Fruit fly (Drosophila melanogaster) whole organism, prepupa: ENCODE results near the gene tipE.

ENCODE experiments used
- Blimp-1 ChIP-seq: fragments of 200-800 bp; sonication (Bioruptor generic); optimal IDR thresholded peaks from 3 replicates; lab custom pipeline; 2017; ENCODE audit warnings: missing biosample characterization, missing genetic modification characterization, mild to moderate bottlenecking, moderate library complexity, missing genetic modification reagents
- CG10669 ChIP-seq: fragments of 200-800 bp; sonication (Bioruptor generic); optimal IDR thresholded peaks from 3 replicates; lab custom pipeline; 2018; ENCODE audit warnings: missing biosample characterization, mild to moderate bottlenecking, missing genetic modification characterization, moderate library complexity
- CG11294 ChIP-seq: fragments of 200-800 bp; sonication (Bioruptor generic); IDR thresholded peaks from 2 replicates; pipeline ENCODE4 v1.3.6; 2022; ENCODE audit warnings: missing biosample characterization, missing genetic modification characterization
- CG11902 ChIP-seq: fragments of 200-800 bp; sonication (Bioruptor generic); optimal IDR thresholded peaks from 3 replicates; lab custom pipeline; 2016; ENCODE audit warnings: missing biosample characterization, missing genetic modification characterization
- CG15336 ChIP-seq: fragments of 200-800 bp; sonication (Bioruptor generic); IDR thresholded peaks from 2 replicates; pipeline ENCODE4 v1.3.6; 2022; ENCODE audit warnings: missing biosample characterization, missing genetic modification characterization
- CG1621 ChIP-seq: fragments of 200-800 bp; sonication (Bioruptor generic); optimal IDR thresholded peaks from 3 replicates; lab custom pipeline; 2018; ENCODE audit warnings: missing biosample characterization, mild to moderate bottlenecking, missing genetic modification characterization
- CG16779 ChIP-seq: fragments of 200-800 bp; sonication (Bioruptor generic); optimal IDR thresholded peaks from 3 replicates; lab custom pipeline; 2017; ENCODE audit warnings: missing biosample characterization, mild to moderate bottlenecking, missing genetic modification characterization
- CG3032 ChIP-seq: fragments of 200-800 bp; optimal IDR thresholded peaks from 2 replicates; lab custom pipeline; 2019; ENCODE audit warnings: missing biosample characterization, mild to moderate bottlenecking, missing genetic modification characterization, moderate library complexity
- CG3919 ChIP-seq: fragments of 200-800 bp; sonication (Bioruptor generic); optimal IDR thresholded peaks from 3 replicates; lab custom pipeline; 2016; ENCODE audit warnings: missing biosample characterization, missing genetic modification characterization
- CG4318 ChIP-seq: fragments of 200-800 bp; sonication (Bioruptor generic); optimal IDR thresholded peaks from 3 replicates; lab custom pipeline; 2017; ENCODE audit warnings: missing biosample characterization, mild to moderate bottlenecking, missing genetic modification characterization
- CG6163 ChIP-seq: fragments of 200-800 bp; sonication (Bioruptor generic); IDR thresholded peaks from 3 replicates; pipeline ENCODE4 v1.3.6; 2022; ENCODE audit warnings: missing biosample characterization, missing genetic modification characterization
- CG6276 ChIP-seq: fragments of 200-800 bp; sonication (Bioruptor generic); optimal IDR thresholded peaks from 2 replicates; lab custom pipeline; 2017; ENCODE audit warnings: missing biosample characterization, mild to moderate bottlenecking, missing genetic modification characterization
- CG6808 ChIP-seq: fragments of 200-800 bp; sonication (Bioruptor generic); optimal IDR thresholded peaks from 3 replicates; lab custom pipeline; 2017; ENCODE audit warnings: missing biosample characterization, missing genetic modification characterization, mild to moderate bottlenecking, moderate library complexity, missing genetic modification reagents
- CG6854 ChIP-seq: fragments of 200-800 bp; sonication (Bioruptor generic); optimal IDR thresholded peaks from 2 replicates; lab custom pipeline; 2017; ENCODE audit warnings: missing biosample characterization, mild to moderate bottlenecking, missing genetic modification characterization
- CG7368 ChIP-seq: fragments of 200-800 bp; sonication (Bioruptor generic); optimal IDR thresholded peaks from 3 replicates; lab custom pipeline; 2016; ENCODE audit warnings: missing biosample characterization, missing genetic modification characterization
- CG8319 ChIP-seq: fragments of 200-800 bp; sonication (Bioruptor generic); optimal IDR thresholded peaks from 3 replicates; lab custom pipeline; 2016; ENCODE audit warnings: missing biosample characterization, missing genetic modification characterization
- CG8632 ChIP-seq: fragments of 200-800 bp; sonication (Bioruptor generic); optimal IDR thresholded peaks from 3 replicates; lab custom pipeline; 2016; ENCODE audit warnings: missing biosample characterization, missing genetic modification characterization
- Eip75B ChIP-seq: fragments of 200-800 bp; sonication (Bioruptor generic); optimal IDR thresholded peaks from 3 replicates; lab custom pipeline; 2016; ENCODE audit warnings: missing biosample characterization, missing genetic modification characterization
- Eip78C ChIP-seq: fragments of 200-800 bp; sonication (Bioruptor generic); peaks from one replicate; lab custom pipeline; 2016; ENCODE audit warnings: missing biosample characterization, missing genetic modification characterization
- Eip93F ChIP-seq: fragments of 200-800 bp; sonication (Bioruptor generic); optimal IDR thresholded peaks from 2 replicates; lab custom pipeline; 2016; ENCODE audit warnings: missing biosample characterization, mild to moderate bottlenecking, missing genetic modification characterization
- Ets21C ChIP-seq: fragments of 200-800 bp; sonication (Bioruptor generic); optimal IDR thresholded peaks from 3 replicates; lab custom pipeline; 2016; ENCODE audit warnings: missing biosample characterization, missing genetic modification characterization
- Ets96B ChIP-seq: fragments of 200-800 bp; optimal IDR thresholded peaks from 2 replicates; lab custom pipeline; 2019; ENCODE audit warnings: missing biosample characterization, mild to moderate bottlenecking, missing genetic modification characterization, moderate library complexity
- Gug ChIP-seq: fragments of 200-800 bp; sonication (Bioruptor generic); IDR thresholded peaks from 2 replicates; pipeline ENCODE4 v1.3.6; 2022; ENCODE audit warnings: missing biosample characterization, missing genetic modification characterization
- Hr39 ChIP-seq: fragments of 200-800 bp; sonication (Bioruptor generic); optimal IDR thresholded peaks from 2 replicates; lab custom pipeline; 2016; ENCODE audit warnings: missing biosample characterization, missing genetic modification characterization
- Hr4 ChIP-seq: fragments of 200-800 bp; sonication (Bioruptor generic); optimal IDR thresholded peaks from 3 replicates; lab custom pipeline; 2016; ENCODE audit warnings: missing biosample characterization, missing genetic modification characterization
- Met ChIP-seq: fragments of 200-800 bp; sonication (Bioruptor generic); optimal IDR thresholded peaks from 3 replicates; lab custom pipeline; 2016; ENCODE audit warnings: missing biosample characterization, missing genetic modification characterization
- OdsH ChIP-seq: fragments of 200-800 bp; sonication (Bioruptor generic); optimal IDR thresholded peaks from 3 replicates; lab custom pipeline; 2016; ENCODE audit warnings: missing biosample characterization, missing genetic modification characterization
- Smox ChIP-seq: fragments of 200-800 bp; sonication (Bioruptor generic); optimal IDR thresholded peaks from 3 replicates; lab custom pipeline; 2016; ENCODE audit warnings: missing biosample characterization, missing genetic modification characterization
- Sox102F ChIP-seq: fragments of 200-800 bp; sonication (Bioruptor generic); optimal IDR thresholded peaks from 2 replicates; lab custom pipeline; 2016; ENCODE audit warnings: missing biosample characterization, mild to moderate bottlenecking, missing genetic modification characterization
- Sox14 ChIP-seq: fragments of 200-800 bp; sonication (Bioruptor generic); optimal IDR thresholded peaks from 3 replicates; lab custom pipeline; 2016; ENCODE audit warnings: missing biosample characterization, missing genetic modification characterization
- Sox15 ChIP-seq: fragments of 200-800 bp; sonication (Bioruptor generic); optimal IDR thresholded peaks from 3 replicates; lab custom pipeline; 2016; ENCODE audit warnings: missing biosample characterization, missing genetic modification characterization
- achi ChIP-seq: fragments of 200-800 bp; sonication (Bioruptor generic); optimal IDR thresholded peaks from 3 replicates; lab custom pipeline; 2016; ENCODE audit warnings: missing biosample characterization, missing genetic modification characterization
- acj6 ChIP-seq: fragments of 200-800 bp; sonication (Bioruptor generic); optimal IDR thresholded peaks from 3 replicates; lab custom pipeline; 2016; ENCODE audit warnings: missing biosample characterization, missing genetic modification characterization
- cyc ChIP-seq: fragments of 200-800 bp; sonication (Bioruptor generic); optimal IDR thresholded peaks from 3 replicates; lab custom pipeline; 2016; ENCODE audit warnings: missing biosample characterization, missing genetic modification characterization
- dsx ChIP-seq: fragments of 200-800 bp; optimal IDR thresholded peaks from 3 replicates; lab custom pipeline; 2019; ENCODE audit warnings: missing biosample characterization, mild to moderate bottlenecking, missing genetic modification characterization, moderate library complexity; ENCODE audit not compliant: poor library complexity, severe bottlenecking
- eg ChIP-seq: fragments of 200-800 bp; sonication (Bioruptor generic); IDR thresholded peaks from 3 replicates; pipeline ENCODE4 v1.3.6; 2022; ENCODE audit warnings: missing biosample characterization, missing genetic modification characterization
- esn ChIP-seq: fragments of 200-800 bp; sonication (Bioruptor generic); optimal IDR thresholded peaks from 2 replicates; lab custom pipeline; 2016; ENCODE audit warnings: missing biosample characterization, mild to moderate bottlenecking, missing genetic modification characterization, moderate library complexity
- fd85E ChIP-seq: fragments of 200-800 bp; sonication (Bioruptor generic); optimal IDR thresholded peaks from 3 replicates; lab custom pipeline; 2016; ENCODE audit warnings: missing biosample characterization, missing genetic modification characterization
- pdm3 ChIP-seq: fragments of 200-800 bp; sonication (Bioruptor generic); optimal IDR thresholded peaks from 3 replicates; lab custom pipeline; 2016; ENCODE audit warnings: missing biosample characterization, missing genetic modification characterization
- ss ChIP-seq, 2 experiments: fragments of 200-800 bp; sonication (Bioruptor generic); optimal IDR thresholded peaks; 2 replicates in 1 of 2; 3 replicates in 1 of 2; lab custom pipeline; 2017 to 2018; ENCODE audit warnings: mild to moderate bottlenecking in 2 of 2, missing biosample characterization in 2 of 2, missing genetic modification characterization in 2 of 2, moderate library complexity in 1 of 2
- svp ChIP-seq: fragments of 200-800 bp; sonication (Bioruptor generic); peaks from one replicate; lab custom pipeline; 2016; ENCODE audit warnings: missing biosample characterization, missing genetic modification characterization
- vri ChIP-seq: fragments of 200-800 bp; sonication (Bioruptor generic); optimal IDR thresholded peaks from 3 replicates; lab custom pipeline; 2016; ENCODE audit warnings: missing biosample characterization, mild to moderate bottlenecking, missing genetic modification characterization

The tipE gene

dm6 chr3L:4221226-4221770, 33.0 kb downstream of the tipE start:
- TF ChIP-seq dsx = peak; percentile 16
- TF ChIP-seq CG6808 (GFP tag; lab: Kevin White, UChicago) = peak; percentile 3
- TF ChIP-seq vri (GFP tag; lab: Kevin White, UChicago) = no peak
- no peak for TF ChIP-seq CG11902 (GFP tag; lab: Kevin White, UChicago)
- TF ChIP-seq ss (GFP tag; optimal IDR thresholded peaks at IDR 0.05; lab: Kevin White, UChicago) = peak in 1 of 2 experiments; percentile 10
- no peak for TF ChIP-seq Eip93F (GFP tag; lab: Kevin White, UChicago)
- no peak for TF ChIP-seq CG4318 (GFP tag; lab: Kevin White, UChicago)
- TF ChIP-seq CG6276 = peak; percentile 27
- no peak for TF ChIP-seq CG6163 (GFP tag; lab: Robert Waterston, UW)
- no peak for TF ChIP-seq Blimp-1 (GFP tag; lab: Kevin White, UChicago)
- TF ChIP-seq Eip78C (GFP tag; lab: Kevin White, UChicago) = peak; percentile 24
- peak; percentile 4 for TF ChIP-seq CG1621 (tag; lab: Kevin White, UChicago)
- peak; percentile 40 for TF ChIP-seq CG16779 (tag; lab: Kevin White, UChicago)
- no peak for TF ChIP-seq OdsH (GFP tag; lab: Kevin White, UChicago)
- TF ChIP-seq svp (GFP tag; lab: Kevin White, UChicago) = peak; percentile 97

- TF ChIP-seq svp (GFP tag; lab: Kevin White, UChicago) (peak; percentile 83), vri (GFP tag; lab: Kevin White, UChicago) (no peak)
These were observed 33.5 kb downstream of the tipE start for dm6 chr3L:4221792-4222191.

dm6 chr3L:4225647-4226470, 37.6 kb downstream of the tipE start:
- TF ChIP-seq CG6163 (GFP tag; lab: Robert Waterston, UW) (0 out of 3 replicates have a peak, but pooled peaks have one; percentile 12), CG16779 (tag; lab: Kevin White, UChicago) (peak; percentile 15), Smox (GFP tag; lab: Kevin White, UChicago) (no peak), ss (GFP tag; optimal IDR thresholded peaks at IDR 0.05; lab: Kevin White, UChicago) (peak; percentile 16 to 56), CG10669 (GFP tag; lab: Kevin White, UChicago) (peak; percentile 14), Hr4 (GFP tag; lab: Kevin White, UChicago) (no peak), eg (0 out of 3 replicates have a peak, but pooled peaks have one; percentile 34), svp (GFP tag; lab: Kevin White, UChicago) (peak; percentile 84), CG6276 (peak; percentile 49), CG6808 (GFP tag; lab: Kevin White, UChicago) (peak; percentile 23), CG15336 (GFP tag; lab: Robert Waterston, UW) (peak; percentile 35; the same call in 1 of the 2 replicates)

DNA sequence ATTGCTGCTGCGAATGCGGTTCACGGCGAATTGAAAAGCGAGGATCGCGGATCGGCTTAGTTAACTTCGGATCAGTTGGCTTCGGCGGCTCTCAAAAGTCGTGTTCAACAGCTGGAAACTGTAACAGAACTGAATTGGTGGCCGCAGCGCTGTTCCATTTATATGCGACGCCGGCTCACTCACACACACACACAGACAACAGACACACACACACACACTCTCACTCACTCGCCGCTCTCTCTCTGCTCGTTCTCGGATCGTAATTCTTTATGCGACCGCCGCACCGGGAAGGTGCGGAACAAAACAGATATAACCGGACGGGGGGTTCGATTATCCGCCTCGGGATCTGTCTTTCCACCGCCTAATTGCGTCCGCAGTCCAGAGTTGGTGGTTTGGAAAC, 38.9 kb downstream of the tipE start, which contains the start of gene CG46460:
Gene CG46460 (minus strand): TSS at position 139 of the 400 bp plus-strand sequence.
- TF ChIP-seq CG11902 (GFP tag; lab: Kevin White, UChicago) (no peak), CG6854 (GFP tag; lab: Kevin White, UChicago) (no peak), Gug (GFP tag; lab: Robert Waterston, UW) (0 out of 2 replicates have a peak, but pooled peaks have one; percentile 9), CG10669 (GFP tag; lab: Kevin White, UChicago) (peak; percentile 26), CG3032 (tag; lab: Kevin White, UChicago) (peak; percentile 4), fd85E (GFP tag; lab: Kevin White, UChicago) (no peak), CG7368 (GFP tag; lab: Kevin White, UChicago) (no peak), Hr4 (GFP tag; lab: Kevin White, UChicago) (no peak), OdsH (GFP tag; lab: Kevin White, UChicago) (no peak), Sox102F (peak; percentile 26), CG3919 (GFP tag; lab: Kevin White, UChicago) (no peak), Sox14 (GFP tag; lab: Kevin White, UChicago) (no peak), esn (GFP tag; lab: Kevin White, UChicago) (peak; percentile 20), svp (GFP tag; lab: Kevin White, UChicago) (peak; percentile 83), achi (GFP tag; lab: Kevin White, UChicago) (no peak), Ets21C (peak; percentile 26), cyc (peak; percentile 25), Sox15 (GFP tag; lab: Kevin White, UChicago) (no peak), CG11294 (GFP tag; lab: Robert Waterston, UW) (no peak), CG8319 (no peak), dsx (no peak), Ets96B (tag; lab: Kevin White, UChicago) (peak; percentile 25), Eip75B (peak; percentile 31), pdm3 (GFP tag; lab: Kevin White, UChicago) (no peak), Met (GFP tag; lab: Kevin White, UChicago) (peak; percentile 36), acj6 (peak; percentile 5), Hr39 (GFP tag; lab: Kevin White, UChicago) (no peak), CG8632 (no peak)
